Worm (Caenorhabditis elegans) whole organism, L4 larva: ENCODE results near the gene T12E12.6.

Experiments
- D1046.2 ChIP-seq: fragments of 200-800 bp; sonication (Bioruptor generic); IDR thresholded peaks from 2 replicates; pipeline ENCODE4 v1.3.6; 2022; ENCODE audit warnings: missing genetic modification characterization, missing compliant biosample characterization
- aha-1 ChIP-seq: fragments of 150-350 bp; peaks from one replicate; lab custom pipeline; 2014; ENCODE audit warnings: missing biosample characterization, missing genetic modification characterization
- aly-2 ChIP-seq: sonication (generic microtip); optimal IDR thresholded peaks from 2 replicates; lab custom pipeline; 2018; ENCODE audit warnings: missing biosample characterization, missing genetic modification characterization
- egl-27 ChIP-seq: sonication (generic microtip); optimal IDR thresholded peaks from 3 replicates; lab custom pipeline; 2017; ENCODE audit warnings: missing biosample characterization, missing genetic modification reagents, missing genetic modification characterization
- lin-15B ChIP-seq: fragments of 150-350 bp; sonication (generic microtip); optimal IDR thresholded peaks from 3 replicates; lab custom pipeline; 2014; ENCODE audit warnings: missing biosample characterization, missing genetic modification characterization
- nhr-42 ChIP-seq: fragments of 200-800 bp; sonication (Bioruptor generic); IDR thresholded peaks from 2 replicates; pipeline ENCODE4 v1.3.6; 2022; ENCODE audit warnings: missing genetic modification characterization, missing compliant biosample characterization
- nhr-6 ChIP-seq: fragments of 150-350 bp; optimal IDR thresholded peaks from 2 replicates; lab custom pipeline; 2014; ENCODE audit warnings: missing biosample characterization, missing genetic modification characterization
- nhr-77 ChIP-seq: fragments of 150-350 bp; optimal IDR thresholded peaks from 2 replicates; lab custom pipeline; 2014; ENCODE audit warnings: missing biosample characterization, missing genetic modification characterization
- pqm-1 ChIP-seq: sonication (generic microtip); optimal IDR thresholded peaks from 2 replicates; lab custom pipeline; 2017; ENCODE audit warnings: missing biosample characterization, missing genetic modification characterization
- unc-62 ChIP-seq, 3 experiments: fragments of 150-350 bp in 1 of 3; sonication (generic microtip); optimal IDR thresholded peaks in 2 of 3; peaks in 1 of 3; 1 replicate in 1 of 3; 2 replicates in 2 of 3; lab custom pipeline; 2014 to 2017; ENCODE audit warnings: missing biosample characterization in 3 of 3, missing genetic modification characterization in 3 of 3, missing genetic modification reagents in 3 of 3, missing genotype in 1 of 3
- zfp-2 ChIP-seq: sonication (generic microtip); optimal IDR thresholded peaks from 2 replicates; lab custom pipeline; 2016; ENCODE audit warnings: mild to moderate bottlenecking, missing genetic modification characterization, missing compliant biosample characterization
- ztf-11 ChIP-seq: fragments of 150-350 bp; optimal IDR thresholded peaks from 2 replicates; lab custom pipeline; 2014; ENCODE audit warnings: missing biosample characterization, missing genetic modification characterization

DNA sequence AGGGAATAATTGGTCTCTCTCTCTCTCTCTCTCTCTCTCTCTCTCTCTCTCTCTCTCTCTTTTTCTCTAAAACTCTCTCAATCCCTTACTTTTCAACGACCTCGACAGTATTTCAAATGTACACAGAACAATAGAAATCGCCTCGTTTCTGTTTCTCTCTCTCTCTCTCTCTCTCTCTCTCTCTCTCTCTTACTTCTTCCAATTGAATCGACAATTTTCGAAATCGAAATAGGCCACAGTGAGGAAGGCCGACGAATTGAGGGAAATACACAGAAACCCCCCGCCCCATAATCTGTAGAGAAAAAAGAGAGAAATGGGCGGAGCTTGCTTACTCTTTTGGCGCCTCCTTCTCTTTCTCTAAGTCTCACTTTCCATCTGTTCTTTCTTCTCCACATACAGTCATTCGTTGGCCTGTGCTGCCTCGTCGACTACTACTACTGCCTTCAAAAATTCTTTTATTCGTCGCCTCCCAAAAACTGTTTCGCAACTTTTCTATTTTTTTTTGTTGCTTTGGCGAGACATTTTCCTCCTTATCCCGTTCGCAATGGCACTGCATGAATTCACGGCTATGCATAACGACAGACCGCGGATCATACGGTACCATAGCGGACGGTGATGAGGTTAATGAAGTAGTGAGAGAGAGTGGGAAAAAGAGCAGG lies 12.3 kb downstream of the T12E12.6 start:
- no peak for TF ChIP-seq nhr-6 (tag; lab: Kevin White, UChicago)
- TF ChIP-seq unc-62 (GFP tag; optimal IDR thresholded peaks at IDR 0.05 in 1 of 2; lab: Kevin White, UChicago), result no peak
- no peak for TF ChIP-seq unc-62 (tag; optimal IDR thresholded peaks at IDR 0.05; lab: Kevin White, UChicago)
- no peak for TF ChIP-seq ztf-11 (tag; lab: Kevin White, UChicago)
- TF ChIP-seq egl-27, result no peak
- TF ChIP-seq D1046.2 (GFP tag; lab: Robert Waterston, UW), result no peak
- no peak for TF ChIP-seq nhr-42 (GFP tag; lab: Robert Waterston, UW)
- no peak for TF ChIP-seq pqm-1 (tag; lab: Kevin White, UChicago)
- no peak for TF ChIP-seq aly-2 (tag; lab: Kevin White, UChicago)
- no peak for TF ChIP-seq zfp-2
- TF ChIP-seq aha-1 (tag; lab: Kevin White, UChicago), result no peak
- TF ChIP-seq lin-15B, result no peak
- TF ChIP-seq nhr-77 (tag; lab: Kevin White, UChicago), result no peak
